Worm (Caenorhabditis elegans) whole organism, L4 larva: Measurements from ENCODE around the gene ncr-2.

Experiments used
- pha-4 ChIP-seq, 2 experiments: fragments of 150-350 bp in 1 of 2; fragments of 200-800 bp in 1 of 2; sonication (Bioruptor generic) in 1 of 2; IDR thresholded peaks in 1 of 2; optimal IDR thresholded peaks in 1 of 2; 2 replicates each; pipeline versions ENCODE4 v1.3.6 to Lab custom; 2014 to 2022; ENCODE audit warnings: missing genetic modification characterization in 2 of 2, missing genetic modification reagents in 2 of 2, missing biosample characterization in 1 of 2, missing compliant biosample characterization in 1 of 2
- set-16 ChIP-seq: fragments of 200-800 bp; sonication (Bioruptor generic); IDR thresholded peaks from 2 replicates; pipeline ENCODE4 v1.3.6; 2022; ENCODE audit warnings: missing genetic modification reagents, missing genetic modification characterization, missing compliant biosample characterization

DNA sequence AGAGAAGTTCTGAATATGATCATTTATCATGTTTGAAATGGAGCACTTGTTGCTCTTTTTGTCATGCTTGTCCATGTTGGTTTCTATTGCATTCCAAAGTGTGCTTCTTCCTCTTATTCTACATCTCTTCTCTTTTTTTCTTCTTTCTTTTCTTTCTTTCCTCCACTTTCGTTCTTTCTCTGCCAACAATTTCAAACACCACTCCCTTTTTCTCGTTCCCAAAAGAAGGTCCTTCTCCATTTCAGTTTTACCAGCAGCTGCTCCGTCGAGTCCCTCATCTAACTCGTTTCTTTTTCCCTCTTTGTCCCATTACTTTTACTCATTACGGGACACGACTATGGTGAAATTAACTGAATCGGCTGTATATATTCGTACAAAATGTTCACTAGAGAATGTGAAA is 3.2 kb upstream of the ncr-2 start, which contains the start of gene F09G8.5:
- TF ChIP-seq pha-4 (GFP tag; IDR thresholded peaks at IDR 0.05; lab: Robert Waterston, UW) = no peak
- TF ChIP-seq pha-4 (tag; optimal IDR thresholded peaks at IDR 0.05; lab: Kevin White, UChicago) = no peak
- TF ChIP-seq set-16 (GFP tag; lab: Robert Waterston, UW) = no peak
